Worm (Caenorhabditis elegans): ENCODE results near the gene noca-2.

noca-2 gene

DNA sequence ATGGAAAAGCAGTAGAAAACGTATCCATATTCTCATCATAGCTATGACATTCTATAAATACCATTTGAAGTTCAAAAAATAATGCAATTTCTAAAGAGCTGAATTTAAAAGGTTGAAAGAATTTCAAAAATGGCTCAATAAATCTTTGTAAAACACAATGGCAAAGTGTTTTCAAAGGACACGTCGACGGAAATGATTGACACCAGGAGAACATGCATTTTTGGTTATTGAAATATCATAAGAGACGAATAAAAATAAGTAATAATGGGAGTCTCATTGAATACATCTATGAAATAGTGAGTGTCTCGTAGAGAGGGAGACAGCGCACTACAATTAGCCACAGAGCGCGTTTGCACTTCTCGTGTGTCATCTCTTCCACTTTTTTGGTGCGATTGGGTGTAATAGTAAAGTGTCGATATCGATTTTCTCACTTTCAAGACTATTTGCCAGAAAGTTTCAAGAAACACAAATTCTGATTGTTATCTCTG lies 10.4 kb upstream of the noca-2 start, which contains the start of gene T04F8.2 (continued):
- TF ChIP-seq nhr-43 (tag; optimal IDR thresholded peaks at IDR 0.05; ENCODE audit: poor library complexity, severe bottlenecking) (peak; percentile 21), pqm-1 (tag; optimal IDR thresholded peaks at IDR 0.05) (peak; percentile 42), nhr-237 (tag; optimal IDR thresholded peaks at IDR 0.05) (no peak), fkh-2 (tag; optimal IDR thresholded peaks at IDR 0.05) (no peak), hmg-11 (tag; optimal IDR thresholded peaks at IDR 0.05) (peak; percentile 59), ceh-16 (tag; optimal IDR thresholded peaks at IDR 0.05) (no peak), zag-1 (tag; optimal IDR thresholded peaks at IDR 0.05) (no peak), ama-1 (optimal IDR thresholded peaks at IDR 0.05) (no peak), elt-2 (tag; optimal IDR thresholded peaks at IDR 0.05) (peak; percentile 50), mdl-1 (tag; optimal IDR thresholded peaks at IDR 0.05) (no peak), ceh-82 (tag; optimal IDR thresholded peaks at IDR 0.05) (no peak), nfya-1 (tag; optimal IDR thresholded peaks at IDR 0.05; ENCODE audit: insufficient read depth) (peak; percentile 68), skn-1 (tag; optimal IDR thresholded peaks at IDR 0.05) (peak; percentile 58), unc-62 (GFP tag; optimal IDR thresholded peaks at IDR 0.05) (no peak)

ce11 chrX:11658331-11658730 lies 8.6 kb upstream of the noca-2 start, which contains the start of gene T04F8.3:
T04F8.3 (plus strand) TSS chrX:11658631.
- TF ChIP-seq nhr-28 (tag; optimal IDR thresholded peaks at IDR 0.05) (no peak), lin-15B (tag; optimal IDR thresholded peaks at IDR 0.05) (no peak), mdl-1 (tag; optimal IDR thresholded peaks at IDR 0.05) (no peak)

DNA sequence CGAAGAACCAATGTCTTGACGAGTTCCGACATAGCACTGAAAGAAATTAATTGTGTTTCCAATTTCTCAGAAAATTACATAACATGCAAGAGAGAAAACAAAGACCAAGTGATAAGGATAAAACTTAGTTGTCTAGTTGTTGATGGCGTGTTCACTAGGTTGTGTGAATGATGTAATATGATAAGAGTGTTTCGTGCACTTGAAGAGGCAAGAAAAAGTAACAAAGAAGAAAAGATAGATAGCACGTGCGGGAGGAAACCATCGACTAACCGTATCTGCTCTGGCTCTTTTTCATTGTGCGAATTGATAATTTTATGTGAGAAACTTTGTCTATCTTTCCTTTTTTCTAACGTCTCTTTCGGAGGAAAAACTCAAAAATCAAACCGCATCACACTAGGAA lies 5.3 kb upstream of the noca-2 start, which contains the start of gene sfxn-1.5:
TSS of gene sfxn-1.5 (minus strand) at position 36 of the 400 bp plus-strand sequence.
- peak; percentile 68 for TF ChIP-seq jun-1 (tag; optimal IDR thresholded peaks at IDR 0.05)
- TF ChIP-seq aly-2 (tag; optimal IDR thresholded peaks at IDR 0.05): no peak
- no peak for TF ChIP-seq unc-62 (GFP tag; optimal IDR thresholded peaks at IDR 0.05)
- TF ChIP-seq pqm-1 (tag; optimal IDR thresholded peaks at IDR 0.05): peak; percentile 98
- TF ChIP-seq elt-2 (tag; optimal IDR thresholded peaks at IDR 0.05): peak; percentile 99
- peak; percentile 66 for TF ChIP-seq pha-4 (tag; optimal IDR thresholded peaks at IDR 0.05)
- peak; percentile 69 for TF ChIP-seq mdl-1 (tag; optimal IDR thresholded peaks at IDR 0.05)
- peak in 1 of 3 experiments; percentile 38 for TF ChIP-seq elt-3 (tag; optimal IDR thresholded peaks at IDR 0.05)

- no peak for TF ChIP-seq ztf-4 (tag; optimal IDR thresholded peaks at IDR 0.05)
- TF ChIP-seq pha-4 (tag; optimal IDR thresholded peaks at IDR 0.05): peak; percentile 45
Observed at ce11 chrX:11662069-11662468, 4.9 kb upstream of the noca-2 start.

ce11 chrX:11662557-11662956 lies 4.4 kb upstream of the noca-2 start:
- TF ChIP-seq pha-4 (tag; optimal IDR thresholded peaks at IDR 0.05): peak; percentile 4
- TF ChIP-seq hmg-11 (tag; optimal IDR thresholded peaks at IDR 0.05): peak; percentile 16
- TF ChIP-seq daf-12 (tag; optimal IDR thresholded peaks at IDR 0.05): no peak
- no peak for TF ChIP-seq skn-1 (tag; optimal IDR thresholded peaks at IDR 0.05)
- no peak for TF ChIP-seq nhr-77 (tag; optimal IDR thresholded peaks at IDR 0.05)
- TF ChIP-seq ceh-28 (tag; optimal IDR thresholded peaks at IDR 0.05): peak; percentile 7

- TF ChIP-seq nhr-11 (tag; optimal IDR thresholded peaks at IDR 0.05) (no peak), lin-39 (tag; optimal IDR thresholded peaks at IDR 0.05) (no peak), pha-4 (tag; optimal IDR thresholded peaks at IDR 0.05) (peak; percentile 64)
Observed at ce11 chrX:11664184-11664583, 2.7 kb upstream of the noca-2 start.

DNA sequence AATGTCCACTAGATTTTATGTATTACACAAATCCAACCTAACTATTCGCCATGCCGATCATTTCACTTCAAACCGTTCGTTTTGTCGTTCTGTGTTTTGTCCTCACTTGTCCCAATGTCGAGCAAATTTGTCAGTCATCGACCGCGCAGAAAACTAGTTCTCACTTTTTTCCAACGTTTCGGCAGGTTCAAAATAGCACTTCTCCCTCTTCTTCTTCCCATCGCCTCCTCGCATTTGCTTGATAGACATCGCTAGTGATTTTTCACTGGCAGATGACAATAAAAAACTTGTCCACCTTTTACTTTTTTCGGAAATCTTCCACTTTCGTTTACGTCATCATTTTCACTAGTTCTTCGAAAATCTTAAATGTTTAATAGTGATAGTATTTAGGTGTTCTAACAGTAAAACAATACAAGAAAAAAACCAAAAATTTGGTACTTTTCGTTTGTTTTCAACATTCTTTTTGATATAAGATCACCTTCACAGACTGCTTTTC lies 1.4 kb upstream of the noca-2 start:
- TF ChIP-seq fkh-2 (tag; optimal IDR thresholded peaks at IDR 0.05) (no peak), nhr-237 (tag; optimal IDR thresholded peaks at IDR 0.05) (no peak), nhr-25 (tag; optimal IDR thresholded peaks at IDR 0.05) (peak; percentile 80), nhr-76 (tag; optimal IDR thresholded peaks at IDR 0.05) (no peak), tbx-2 (tag; optimal IDR thresholded peaks at IDR 0.05) (no peak), unc-62 (GFP tag; optimal IDR thresholded peaks at IDR 0.05) (no peak), sea-2 (GFP tag; optimal IDR thresholded peaks at IDR 0.05) (no peak), elt-1 (tag; optimal IDR thresholded peaks at IDR 0.05) (peak; percentile 16), unc-39 (tag; optimal IDR thresholded peaks at IDR 0.05) (no peak), zag-1 (tag; optimal IDR thresholded peaks at IDR 0.05) (no peak), pha-4 (tag; optimal IDR thresholded peaks at IDR 0.05) (no peak), lin-15B (tag; optimal IDR thresholded peaks at IDR 0.05) (no peak), lin-39 (tag; optimal IDR thresholded peaks at IDR 0.05) (no peak), skn-1 (tag; optimal IDR thresholded peaks at IDR 0.05) (no peak), fos-1 (tag; optimal IDR thresholded peaks at IDR 0.05) (no peak), nhr-23 (tag; optimal IDR thresholded peaks at IDR 0.05) (no peak), egl-27 (tag; optimal IDR thresholded peaks at IDR 0.05) (no peak), pqm-1 (tag; optimal IDR thresholded peaks at IDR 0.05) (no peak)
